Worm (Caenorhabditis elegans) whole organism, midembryonic: Measurements from ENCODE around the gene rdl-1.

Experiments used
- T22C8.4 ChIP-seq: fragments of 200-800 bp; sonication (Bioruptor generic); IDR thresholded peaks from 2 replicates; pipeline ENCODE4 v1.3.6; 2022; ENCODE audit warnings: missing genetic modification characterization, missing compliant biosample characterization
- cog-1 ChIP-seq: sonication (generic microtip); optimal IDR thresholded peaks from 2 replicates; lab custom pipeline; 2016; ENCODE audit warnings: missing genetic modification characterization, missing compliant biosample characterization
- flt-1 ChIP-seq: fragments of 200-800 bp; sonication (Bioruptor generic); IDR thresholded peaks from 2 replicates; pipeline ENCODE4 v1.3.6; 2022; ENCODE audit warnings: missing genetic modification characterization, missing compliant biosample characterization
- klf-2 ChIP-seq: fragments of 200-800 bp; sonication (Bioruptor generic); conservative IDR thresholded peaks from 2 replicates; pipeline ENCODE4 v1.3.6; 2022; ENCODE audit warnings: missing genetic modification reagents, missing genetic modification characterization, missing compliant biosample characterization
- med-1 ChIP-seq: sonication (generic microtip); optimal IDR thresholded peaks from 2 replicates; lab custom pipeline; 2017; ENCODE audit warnings: missing genetic modification characterization, mild to moderate bottlenecking, missing compliant biosample characterization, antibody characterized with exemption, missing genetic modification reagents; ENCODE audit not compliant: insufficient read depth
- ref-1 ChIP-seq: fragments of 200-800 bp; sonication (Bioruptor generic); conservative IDR thresholded peaks from 2 replicates; pipeline ENCODE4 v1.3.6; 2022; ENCODE audit warnings: missing genetic modification reagents, missing genetic modification characterization, missing compliant biosample characterization
- tab-1 ChIP-seq: fragments of 200-800 bp; sonication (Bioruptor generic); IDR thresholded peaks from 2 replicates; pipeline ENCODE4 v1.3.6; 2022; ENCODE audit warnings: missing genetic modification characterization, missing compliant biosample characterization
- ztf-23 ChIP-seq: fragments of 200-800 bp; sonication (Bioruptor generic); IDR thresholded peaks from 2 replicates; pipeline ENCODE4 v1.3.6; 2022; ENCODE audit warnings: missing genetic modification reagents, missing genetic modification characterization, missing compliant biosample characterization
- ztf-29 ChIP-seq: fragments of 200-800 bp; sonication (Bioruptor generic); IDR thresholded peaks from 2 replicates; pipeline ENCODE4 v1.3.6; 2022; ENCODE audit warnings: missing genetic modification reagents, missing genetic modification characterization, missing compliant biosample characterization

Gene rdl-1

ce11 chrIV:7770162-7770561 is at the start of gene rdl-1:
Gene rdl-1 (minus strand): TSS chrIV:7770262.
- TF ChIP-seq klf-2 (no peak), T22C8.4 (GFP tag; lab: Robert Waterston, UW) (no peak), flt-1 (GFP tag; lab: Robert Waterston, UW) (no peak), cog-1 (tag; lab: Kevin White, UChicago) (no peak), med-1 (GFP tag; lab: Kevin White, UChicago) (no peak), ztf-23 (no peak), ref-1 (GFP tag; lab: Robert Waterston, UW) (no peak), ztf-29 (GFP tag; lab: Robert Waterston, UW) (no peak), tab-1 (no peak)

- TF ChIP-seq ref-1 (GFP tag; lab: Robert Waterston, UW) (no peak), cog-1 (tag; lab: Kevin White, UChicago) (peak; percentile 60)
Observed at ce11 chrIV:7817852-7818251, 47.8 kb upstream of the rdl-1 start, which contains the start of gene ric-3. Gene ric-3 (plus strand): TSS chrIV:7818251.

- TF ChIP-seq ztf-23 (no peak), ref-1 (GFP tag; lab: Robert Waterston, UW) (no peak), cog-1 (tag; lab: Kevin White, UChicago) (no peak), T22C8.4 (GFP tag; lab: Robert Waterston, UW) (no peak), ztf-29 (GFP tag; lab: Robert Waterston, UW) (no peak), tab-1 (no peak), med-1 (GFP tag; lab: Kevin White, UChicago) (no peak), flt-1 (GFP tag; lab: Robert Waterston, UW) (no peak), klf-2 (no peak)
Observed at ce11 chrIV:7816402-7817102, 46.5 kb upstream of the rdl-1 start.

DNA sequence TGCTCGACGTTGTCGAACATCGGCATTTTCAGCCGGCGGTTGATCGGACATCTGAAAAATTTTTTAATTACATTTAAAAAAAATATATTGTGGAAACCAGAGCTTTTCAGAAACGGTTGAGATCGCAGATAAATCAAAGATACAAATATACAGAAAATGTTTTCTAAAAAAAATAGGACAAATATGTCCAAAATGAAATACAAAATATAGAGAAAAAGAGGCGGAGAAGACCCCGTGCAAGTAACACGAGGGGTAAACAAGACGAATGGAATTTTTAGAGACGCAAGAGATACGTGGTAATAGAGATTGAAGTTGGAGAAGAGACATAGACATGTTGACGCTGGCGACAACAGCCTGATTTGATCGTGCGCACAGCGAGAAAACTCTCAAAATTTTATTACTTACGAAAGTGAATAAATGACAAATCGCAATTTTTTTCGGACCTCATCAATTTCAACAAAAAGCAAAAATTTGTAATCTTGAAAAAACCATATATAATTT is 45.7 kb upstream of the rdl-1 start, which contains the start of gene cdgs-1:
TSS of gene cdgs-1 (minus strand) at position 51 of the 501 bp plus-strand sequence.
- TF ChIP-seq med-1 (GFP tag; lab: Kevin White, UChicago) (no peak), flt-1 (GFP tag; lab: Robert Waterston, UW) (no peak)

- TF ChIP-seq tab-1 (no peak), ref-1 (GFP tag; lab: Robert Waterston, UW) (no peak), ztf-23 (no peak), ztf-29 (GFP tag; lab: Robert Waterston, UW) (no peak), flt-1 (GFP tag; lab: Robert Waterston, UW) (no peak), klf-2 (no peak), med-1 (GFP tag; lab: Kevin White, UChicago) (no peak), cog-1 (tag; lab: Kevin White, UChicago) (no peak)
Observed at ce11 chrIV:7812709-7813108, 42.6 kb upstream of the rdl-1 start, which contains the start of gene zgpa-1. Gene zgpa-1 (minus strand): TSS chrIV:7812809.

DNA sequence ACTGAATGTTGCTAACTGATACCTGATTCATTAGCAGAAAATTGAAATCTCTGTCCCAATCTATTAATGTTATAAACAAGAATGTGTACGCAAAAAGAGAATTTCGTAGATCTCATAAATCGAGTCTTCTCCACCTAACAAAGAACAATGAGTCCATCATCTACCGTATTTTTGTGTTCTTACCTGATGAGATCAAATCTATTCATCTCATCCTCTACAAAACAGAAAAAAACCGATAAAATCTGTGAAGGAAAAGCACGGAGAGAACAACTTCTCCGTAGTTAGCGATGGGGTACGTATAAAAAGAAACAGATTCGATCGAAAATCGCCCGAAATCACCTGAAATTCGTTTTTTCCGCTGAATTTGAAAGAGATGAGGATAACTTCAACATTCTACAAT is 38.5 kb upstream of the rdl-1 start, which contains the start of gene C33H5.1:
TSS of gene C33H5.1 (plus strand) at position 330 of the 400 bp plus-strand sequence.
- TF ChIP-seq klf-2 (no peak), med-1 (GFP tag; lab: Kevin White, UChicago) (no peak), T22C8.4 (GFP tag; lab: Robert Waterston, UW) (no peak), tab-1 (no peak), ztf-29 (GFP tag; lab: Robert Waterston, UW) (no peak), flt-1 (GFP tag; lab: Robert Waterston, UW) (no peak), cog-1 (tag; lab: Kevin White, UChicago) (no peak), ref-1 (GFP tag; lab: Robert Waterston, UW) (no peak), ztf-23 (no peak)

- TF ChIP-seq ztf-23 = no peak
- no peak for TF ChIP-seq cog-1 (tag; lab: Kevin White, UChicago)
Observed at ce11 chrIV:7804740-7805139, 34.7 kb upstream of the rdl-1 start, which contains the start of gene C33H5.2. Gene C33H5.2 (plus strand): TSS chrIV:7805040.

- TF ChIP-seq flt-1 (GFP tag; lab: Robert Waterston, UW) (no peak), klf-2 (no peak), cog-1 (tag; lab: Kevin White, UChicago) (no peak), med-1 (GFP tag; lab: Kevin White, UChicago) (no peak), ztf-29 (GFP tag; lab: Robert Waterston, UW) (no peak), ref-1 (GFP tag; lab: Robert Waterston, UW) (no peak), tab-1 (no peak), T22C8.4 (GFP tag; lab: Robert Waterston, UW) (no peak), ztf-23 (no peak)
Observed at ce11 chrIV:7803250-7803649, 33.2 kb upstream of the rdl-1 start, which contains the start of gene C33H5.16. Gene C33H5.16 (minus strand): TSS chrIV:7803350.

DNA sequence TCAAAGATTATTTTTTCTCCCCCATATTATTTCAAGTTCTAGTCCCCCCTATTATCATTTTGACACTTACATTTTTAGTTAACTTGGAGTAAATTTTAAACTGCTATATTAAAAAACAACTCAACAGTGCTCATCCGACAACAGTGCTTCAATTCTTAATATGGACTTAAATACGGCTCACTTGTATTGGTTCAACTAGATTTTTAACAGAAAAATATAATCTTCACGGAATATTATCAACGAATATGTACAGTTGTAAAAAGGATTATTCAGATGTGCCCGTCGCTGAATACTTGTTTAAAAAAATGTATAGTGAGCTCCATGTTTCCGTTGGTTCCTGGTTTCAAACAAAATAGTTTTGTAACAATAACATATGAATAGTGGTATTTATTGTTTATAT is 30.3 kb upstream of the rdl-1 start:
- TF ChIP-seq cog-1 (tag; lab: Kevin White, UChicago) = no peak
- TF ChIP-seq ref-1 (GFP tag; lab: Robert Waterston, UW) = no peak
- TF ChIP-seq klf-2 = no peak
- no peak for TF ChIP-seq ztf-23
- no peak for TF ChIP-seq flt-1 (GFP tag; lab: Robert Waterston, UW)
- no peak for TF ChIP-seq T22C8.4 (GFP tag; lab: Robert Waterston, UW)
- no peak for TF ChIP-seq tab-1
- no peak for TF ChIP-seq med-1 (GFP tag; lab: Kevin White, UChicago)
- TF ChIP-seq ztf-29 (GFP tag; lab: Robert Waterston, UW) = no peak
